Fruit fly (Drosophila melanogaster): Measurements from ENCODE around the gene CkIalpha.

dm6 chrX:12629564-12629963 lies 23.9 kb upstream of the CkIalpha start, which contains the start of the genes Aven and CG2540:
- TF ChIP-seq usp (GFP tag; optimal IDR thresholded peaks at IDR 0.05) (no peak), h (GFP tag; optimal IDR thresholded peaks at IDR 0.05) (peak; percentile 59), OdsH (GFP tag; optimal IDR thresholded peaks at IDR 0.05) (peak; percentile 71), HLH106 (tag; optimal IDR thresholded peaks at IDR 0.05) (peak; percentile 89), Mio (GFP tag; optimal IDR thresholded peaks at IDR 0.05) (no peak), lola (GFP tag; optimal IDR thresholded peaks at IDR 0.05) (no peak), fru (GFP tag; optimal IDR thresholded peaks at IDR 0.05) (peak; percentile 65), dmrt93B (GFP tag; optimal IDR thresholded peaks at IDR 0.05) (peak; percentile 53), woc (GFP tag; optimal IDR thresholded peaks at IDR 0.05) (peak; percentile 54), Vsx2 (GFP tag; optimal IDR thresholded peaks at IDR 0.05; ENCODE audit: partially characterized antibody) (no peak), Hr78 (GFP tag; optimal IDR thresholded peaks at IDR 0.05) (no peak), psq (GFP tag; optimal IDR thresholded peaks at IDR 0.05) (peak; percentile 70), tai (GFP tag; optimal IDR thresholded peaks at IDR 0.05) (no peak), Sp1 (GFP tag; optimal IDR thresholded peaks at IDR 0.05) (peak; percentile 88)
